Fruit fly (Drosophila melanogaster) whole organism, embryonic: ENCODE results near the gene CG44090.
A peak's percentile ranks its signal among the peaks of the same experiment; 100 is the strongest.

Source experiments
- CG10321 ChIP-seq: fragments of 200-800 bp; sonication (Bioruptor generic); IDR thresholded peaks from 2 replicates; pipeline ENCODE4 v1.3.6; 2022; ENCODE audit warnings: missing biosample characterization, missing genetic modification characterization
- CG11723 ChIP-seq: fragments of 200-800 bp; sonication (Bioruptor generic); optimal IDR thresholded peaks from 2 replicates; lab custom pipeline; 2017; ENCODE audit warnings: missing biosample characterization, mild to moderate bottlenecking, missing genetic modification characterization
- CG13424 ChIP-seq: fragments of 200-800 bp; sonication (Bioruptor generic); optimal IDR thresholded peaks from 2 replicates; lab custom pipeline; 2019; ENCODE audit warnings: missing biosample characterization, mild to moderate bottlenecking, missing genetic modification characterization, moderate library complexity
- CG14441 ChIP-seq: fragments of 200-800 bp; sonication (Bioruptor generic); IDR thresholded peaks from 2 replicates; pipeline ENCODE4 v1.3.6; 2022; ENCODE audit warnings: missing biosample characterization, missing genetic modification characterization
- CG15269 ChIP-seq: fragments of 200-800 bp; sonication (Bioruptor generic); optimal IDR thresholded peaks from 2 replicates; lab custom pipeline; 2018; ENCODE audit warnings: missing biosample characterization, mild to moderate bottlenecking, missing genetic modification characterization, moderate library complexity
- CG16779 ChIP-seq: fragments of 200-800 bp; sonication (Bioruptor generic); IDR thresholded peaks from 2 replicates; pipeline ENCODE4 v1.3.6; 2022; ENCODE audit warnings: missing biosample characterization, missing genetic modification characterization
- CG16815 ChIP-seq: fragments of 200-800 bp; sonication (Bioruptor generic); optimal IDR thresholded peaks from 3 replicates; lab custom pipeline; 2017; ENCODE audit warnings: missing biosample characterization, mild to moderate bottlenecking, missing genetic modification characterization
- CG17361 ChIP-seq: fragments of 200-800 bp; sonication (Bioruptor generic); IDR thresholded peaks from 3 replicates; pipeline ENCODE4 v1.3.6; 2022; ENCODE audit warnings: missing biosample characterization, missing genetic modification characterization
- CG17385 ChIP-seq: fragments of 200-800 bp; sonication (Bioruptor generic); optimal IDR thresholded peaks from 3 replicates; lab custom pipeline; 2018; ENCODE audit warnings: missing biosample characterization, mild to moderate bottlenecking, missing genetic modification characterization
- CG18262 ChIP-seq: fragments of 200-800 bp; optimal IDR thresholded peaks from 3 replicates; lab custom pipeline; 2019; ENCODE audit warnings: missing biosample characterization, mild to moderate bottlenecking, missing genetic modification characterization, moderate library complexity
- CG31224 ChIP-seq: fragments of 200-800 bp; sonication (Bioruptor generic); IDR thresholded peaks from 2 replicates; pipeline ENCODE4 v1.3.6; 2022; ENCODE audit warnings: missing biosample characterization, missing genetic modification characterization
- CG3726 ChIP-seq: fragments of 200-800 bp; sonication (Bioruptor generic); IDR thresholded peaks from 3 replicates; pipeline ENCODE4, ENCODE4 v1.3.6; 2022; ENCODE audit warnings: missing biosample characterization, missing genetic modification characterization
- CG4328 ChIP-seq: fragments of 200-800 bp; sonication (Bioruptor generic); optimal IDR thresholded peaks from 3 replicates; lab custom pipeline; 2017; ENCODE audit warnings: missing biosample characterization, missing genetic modification reagents, missing genetic modification characterization
- CG43689 ChIP-seq: fragments of 200-800 bp; sonication (Bioruptor generic); IDR thresholded peaks from 2 replicates; pipeline ENCODE4 v1.3.6; 2022; ENCODE audit warnings: missing biosample characterization, missing genetic modification characterization
- CG4854 ChIP-seq: fragments of 200-800 bp; sonication (Bioruptor generic); optimal IDR thresholded peaks from 2 replicates; lab custom pipeline; 2016; ENCODE audit warnings: missing biosample characterization, missing genetic modification characterization, inconsistent platforms
- CG6175 ChIP-seq: fragments of 200-800 bp; sonication (Bioruptor generic); IDR thresholded peaks from 3 replicates; pipeline ENCODE4 v1.3.6; 2022; ENCODE audit warnings: missing biosample characterization, missing genetic modification characterization
- CG7357 ChIP-seq: fragments of 200-800 bp; sonication (Bioruptor generic); IDR thresholded peaks from 3 replicates; pipeline ENCODE4 v1.3.6; 2022; ENCODE audit warnings: missing biosample characterization, missing genetic modification characterization
- CG8765 ChIP-seq: fragments of 200-800 bp; sonication (Bioruptor generic); IDR thresholded peaks from 2 replicates; pipeline ENCODE4 v1.3.6; 2022; ENCODE audit warnings: missing biosample characterization, missing genetic modification characterization
- CG9437 ChIP-seq: fragments of 200-800 bp; sonication (Bioruptor generic); optimal IDR thresholded peaks from 2 replicates; lab custom pipeline; 2018; ENCODE audit warnings: missing biosample characterization, mild to moderate bottlenecking, missing genetic modification characterization
- Doc2 ChIP-seq: fragments of 200-800 bp; sonication (Bioruptor generic); IDR thresholded peaks from 2 replicates; pipeline ENCODE4 v1.3.6; 2022; ENCODE audit warnings: missing biosample characterization, missing genetic modification characterization
- Gug ChIP-seq: fragments of 200-800 bp; sonication (Bioruptor generic); IDR thresholded peaks from 4 replicates; pipeline ENCODE4 v1.3.6; 2022; ENCODE audit warnings: missing biosample characterization, missing genetic modification characterization
- HLH54F ChIP-seq: fragments of 200-800 bp; sonication (Bioruptor generic); optimal IDR thresholded peaks from 3 replicates; lab custom pipeline; 2016; ENCODE audit warnings: missing biosample characterization, missing genetic modification characterization
- HLHmδ ChIP-seq: fragments of 200-800 bp; sonication (Bioruptor generic); optimal IDR thresholded peaks from 2 replicates; lab custom pipeline; 2018; ENCODE audit warnings: missing biosample characterization, mild to moderate bottlenecking, missing genetic modification characterization, moderate library complexity
- NC2β ChIP-seq: fragments of 200-800 bp; sonication (Bioruptor generic); optimal IDR thresholded peaks from 2 replicates; lab custom pipeline; 2016; ENCODE audit warnings: missing biosample characterization, missing genetic modification characterization
- PHDP ChIP-seq: fragments of 200-800 bp; sonication (Bioruptor generic); optimal IDR thresholded peaks from 3 replicates; lab custom pipeline; 2018; ENCODE audit warnings: missing biosample characterization, mild to moderate bottlenecking, missing genetic modification characterization, moderate library complexity
- Usf ChIP-seq: fragments of 200-800 bp; sonication (Bioruptor generic); optimal IDR thresholded peaks from 2 replicates; lab custom pipeline; 2017; ENCODE audit warnings: missing genotype, missing biosample characterization, missing genetic modification characterization
- Vsx1 ChIP-seq: fragments of 200-800 bp; sonication (Bioruptor generic); optimal IDR thresholded peaks from 2 replicates; lab custom pipeline; 2017; ENCODE audit warnings: missing biosample characterization, mild to moderate bottlenecking, missing genetic modification characterization, missing genetic modification reagents
- Xrp1 ChIP-seq: fragments of 200-800 bp; sonication (Bioruptor generic); IDR thresholded peaks from 2 replicates; pipeline ENCODE4 v1.3.6; 2022; ENCODE audit warnings: missing biosample characterization, missing genetic modification characterization
- amos ChIP-seq: fragments of 200-800 bp; sonication (Bioruptor generic); IDR thresholded peaks from 2 replicates; pipeline ENCODE4 v1.3.6; 2022; ENCODE audit warnings: missing biosample characterization, missing genetic modification characterization; ENCODE audit not compliant: partially characterized antibody
- ato ChIP-seq: fragments of 200-800 bp; sonication (Bioruptor generic); IDR thresholded peaks from 2 replicates; pipeline ENCODE4 v1.3.6; 2022; ENCODE audit warnings: missing biosample characterization, missing genetic modification characterization; ENCODE audit not compliant: partially characterized antibody
- caup ChIP-seq: fragments of 200-800 bp; sonication (Bioruptor generic); optimal IDR thresholded peaks from 3 replicates; lab custom pipeline; 2017; ENCODE audit warnings: missing biosample characterization, mild to moderate bottlenecking, missing genetic modification characterization, moderate library complexity; ENCODE audit not compliant: severe bottlenecking
- crp ChIP-seq, 2 experiments: fragments of 200-800 bp; sonication (Bioruptor generic); optimal IDR thresholded peaks; 2 replicates in 1 of 2; 3 replicates in 1 of 2; lab custom pipeline; 2017; ENCODE audit warnings: missing biosample characterization in 2 of 2, missing genetic modification characterization in 2 of 2, mild to moderate bottlenecking in 1 of 2, moderate library complexity in 1 of 2
- eyg ChIP-seq: fragments of 200-800 bp; sonication (Bioruptor generic); optimal IDR thresholded peaks from 3 replicates; lab custom pipeline; 2016; ENCODE audit warnings: missing biosample characterization, missing genetic modification characterization
- gem ChIP-seq: fragments of 200-800 bp; sonication (Bioruptor generic); optimal IDR thresholded peaks from 2 replicates; lab custom pipeline; 2019; ENCODE audit warnings: missing biosample characterization, mild to moderate bottlenecking, missing genetic modification characterization, moderate library complexity
- gfzf ChIP-seq: fragments of 200-800 bp; sonication (Bioruptor generic); optimal IDR thresholded peaks from 2 replicates; lab custom pipeline; 2016; ENCODE audit warnings: missing biosample characterization, mild to moderate bottlenecking, missing genetic modification characterization, moderate library complexity
- grn ChIP-seq: fragments of 200-800 bp; sonication (Bioruptor generic); optimal IDR thresholded peaks from 3 replicates; lab custom pipeline; 2017; ENCODE audit warnings: missing biosample characterization, missing genetic modification characterization
- her ChIP-seq: fragments of 200-800 bp; sonication (Bioruptor generic); optimal IDR thresholded peaks from 2 replicates; lab custom pipeline; 2016; ENCODE audit warnings: missing biosample characterization, missing genetic modification characterization
- luna ChIP-seq: fragments of 200-800 bp; sonication (Bioruptor generic); optimal IDR thresholded peaks from 2 replicates; lab custom pipeline; 2016; ENCODE audit warnings: missing biosample characterization, missing genetic modification characterization
- nerfin-1 ChIP-seq: fragments of 200-800 bp; sonication (Bioruptor generic); optimal IDR thresholded peaks from 3 replicates; lab custom pipeline; 2019; ENCODE audit warnings: missing biosample characterization, mild to moderate bottlenecking, missing genetic modification characterization, moderate library complexity
- onecut ChIP-seq: fragments of 200-800 bp; sonication (Bioruptor generic); IDR thresholded peaks from 2 replicates; pipeline ENCODE4 v1.3.6; 2022; ENCODE audit warnings: missing biosample characterization, missing genetic modification characterization
- pfk ChIP-seq: fragments of 200-800 bp; sonication (Bioruptor generic); optimal IDR thresholded peaks from 2 replicates; lab custom pipeline; 2018; ENCODE audit warnings: missing biosample characterization, mild to moderate bottlenecking, missing genetic modification characterization, moderate library complexity
- pros ChIP-seq: fragments of 200-800 bp; sonication (Bioruptor generic); optimal IDR thresholded peaks from 3 replicates; lab custom pipeline; 2019; ENCODE audit warnings: missing biosample characterization, mild to moderate bottlenecking, missing genetic modification characterization, moderate library complexity
- sens-2 ChIP-seq: fragments of 200-800 bp; sonication (Bioruptor generic); IDR thresholded peaks from 2 replicates; pipeline ENCODE4 v1.3.6; 2022; ENCODE audit warnings: missing biosample characterization, missing genetic modification characterization
- sisA ChIP-seq: fragments of 200-800 bp; sonication (Bioruptor generic); IDR thresholded peaks from 2 replicates; pipeline ENCODE4 v1.3.6; 2022; ENCODE audit warnings: missing biosample characterization, missing genetic modification characterization
- stc ChIP-seq: fragments of 200-800 bp; sonication (Bioruptor generic); IDR thresholded peaks from 2 replicates; pipeline ENCODE4 v1.3.6; 2022; ENCODE audit warnings: missing biosample characterization, missing genetic modification characterization
- tio ChIP-seq: fragments of 200-800 bp; sonication (Bioruptor generic); optimal IDR thresholded peaks from 2 replicates; lab custom pipeline; 2017; ENCODE audit warnings: missing biosample characterization, missing genetic modification characterization, inconsistent platforms
- trh ChIP-seq: fragments of 200-800 bp; sonication (Bioruptor generic); optimal IDR thresholded peaks from 2 replicates; lab custom pipeline; 2016; ENCODE audit warnings: missing biosample characterization, missing genetic modification characterization
- ttk ChIP-seq: fragments of 200-800 bp; sonication (Bioruptor generic); IDR thresholded peaks from 2 replicates; pipeline ENCODE4 v2.1.2; 2022; ENCODE audit warnings: missing biosample characterization, missing genetic modification characterization
- vvl ChIP-seq: fragments of 200-800 bp; sonication (Bioruptor generic); IDR thresholded peaks from 2 replicates; pipeline ENCODE4 v1.3.6; 2022; ENCODE audit warnings: missing biosample characterization, missing genetic modification characterization
- wek ChIP-seq: fragments of 200-800 bp; sonication (Bioruptor generic); optimal IDR thresholded peaks from 3 replicates; lab custom pipeline; 2018; ENCODE audit warnings: missing biosample characterization, mild to moderate bottlenecking, missing genetic modification characterization, moderate library complexity
- zen2 ChIP-seq: fragments of 200-800 bp; sonication (Bioruptor generic); IDR thresholded peaks from 3 replicates; pipeline ENCODE4 v1.3.6; 2022; ENCODE audit warnings: missing biosample characterization, missing genetic modification characterization; ENCODE audit not compliant: partially characterized antibody

Gene CG44090

dm6 chr3R:17401289-17401752 lies 32.9 kb downstream of the CG44090 start (continued):
- TF ChIP-seq crp (GFP tag; optimal IDR thresholded peaks at IDR 0.05; lab: Kevin White, UChicago) (peak in 1 of 2 experiments; percentile 12), vvl (peak; percentile 80), CG14441 (peak; percentile 50), NC2β (GFP tag; lab: Kevin White, UChicago) (peak; percentile 26), CG6175 (GFP tag; lab: Robert Waterston, UW) (no peak), gem (tag; lab: Kevin White, UChicago) (peak; percentile 80), Gug (no peak; the same call in 3 of the 4 replicates), CG15269 (peak; percentile 49), CG4328 (GFP tag; lab: Kevin White, UChicago) (no peak), CG43689 (GFP tag; lab: Robert Waterston, UW) (no peak), CG16779 (no peak), sisA (GFP tag; lab: Robert Waterston, UW) (no peak), CG9437 (GFP tag; lab: Kevin White, UChicago) (peak; percentile 24), PHDP (tag; lab: Kevin White, UChicago) (peak; percentile 68), pfk (GFP tag; lab: Kevin White, UChicago) (no peak), onecut (no peak), ato (GFP tag; lab: Robert Waterston, UW) (peak; percentile 81), nerfin-1 (tag; lab: Kevin White, UChicago) (no peak), trh (GFP tag; lab: Kevin White, UChicago) (no peak), wek (GFP tag; lab: Kevin White, UChicago) (no peak), CG17385 (GFP tag; lab: Kevin White, UChicago) (peak; percentile 60), grn (GFP tag; lab: Kevin White, UChicago) (peak; percentile 76), pros (GFP tag; lab: Kevin White, UChicago) (no peak), HLHmδ (GFP tag; lab: Kevin White, UChicago) (no peak), CG7357 (GFP tag; lab: Robert Waterston, UW) (peak; percentile 94), caup (GFP tag; lab: Kevin White, UChicago) (peak; percentile 11), amos (GFP tag; lab: Robert Waterston, UW) (peak; percentile 89), ttk (no peak), Usf (no peak), gfzf (GFP tag; lab: Kevin White, UChicago) (no peak), CG8765 (GFP tag; lab: Robert Waterston, UW) (no peak), CG17361 (GFP tag; lab: Robert Waterston, UW) (0 out of 3 replicates have a peak, but pooled peaks have one; percentile 16), CG11723 (GFP tag; lab: Kevin White, UChicago) (no peak), Vsx1 (GFP tag; lab: Kevin White, UChicago) (no peak), CG3726 (no peak), CG4854 (no peak), Xrp1 (GFP tag; lab: Robert Waterston, UW) (peak; percentile 17; the same call in 1 of the 2 replicates), CG10321 (GFP tag; lab: Robert Waterston, UW) (no peak), CG16815 (GFP tag; lab: Kevin White, UChicago) (no peak), Doc2 (GFP tag; lab: Robert Waterston, UW) (no peak), CG18262 (tag; lab: Kevin White, UChicago) (peak; percentile 28), zen2 (GFP tag; lab: Robert Waterston, UW) (peak; percentile 63; the same call in 1 of the 3 replicates), CG13424 (peak; percentile 57), HLH54F (GFP tag; lab: Kevin White, UChicago) (peak; percentile 60), stc (GFP tag; lab: Robert Waterston, UW) (0 out of 2 replicates have a peak, but pooled peaks have one; percentile 32), CG31224 (no peak), sens-2 (GFP tag; lab: Robert Waterston, UW) (no peak), her (GFP tag; lab: Kevin White, UChicago) (peak; percentile 4), eyg (peak; percentile 20), luna (GFP tag; lab: Kevin White, UChicago) (peak; percentile 52), tio (GFP tag; lab: Kevin White, UChicago) (peak; percentile 27)
